Fruit fly (Drosophila melanogaster): ENCODE measurements around the gene png.

- peak; percentile 95 for TF ChIP-seq CG13204 (GFP tag; optimal IDR thresholded peaks at IDR 0.05)
- no peak for TF ChIP-seq Snoo (tag; optimal IDR thresholded peaks at IDR 0.05)
- no peak for TF ChIP-seq CG8301 (tag; optimal IDR thresholded peaks at IDR 0.05)
- TF ChIP-seq CG34367 (tag; optimal IDR thresholded peaks at IDR 0.05): no peak
- TF ChIP-seq CG14655 (GFP tag; optimal IDR thresholded peaks at IDR 0.05): no peak
These were observed 30.8 kb upstream of the png start for dm6 chrX:1388148-1388703.
